Worm (Caenorhabditis elegans): ENCODE measurements around the gene gcy-29.

ce11 chrII:14592629-14593028 is 44.0 kb upstream of the gcy-29 start:
- no peak for TF ChIP-seq pes-1 (GFP tag; IDR thresholded peaks at IDR 0.05)
- TF ChIP-seq F13C5.2 (tag; optimal IDR thresholded peaks at IDR 0.05) = no peak
- TF ChIP-seq tbx-11 (GFP tag; IDR thresholded peaks at IDR 0.05) = no peak
- no peak for TF ChIP-seq hmg-4 (GFP tag; optimal IDR thresholded peaks at IDR 0.05)
- no peak for TF ChIP-seq hmbx-1 (tag; optimal IDR thresholded peaks at IDR 0.05)
- TF ChIP-seq ama-1 (optimal IDR thresholded peaks at IDR 0.05) = no peak
- no peak for TF ChIP-seq B0310.2 (tag; optimal IDR thresholded peaks at IDR 0.05)

Measured in whole organism, early embryonic.